Worm (Caenorhabditis elegans) whole organism, L4 larva: ENCODE data around the gene C13A2.1.

Experiments used
- D1046.2 ChIP-seq: fragments of 200-800 bp; sonication (Bioruptor generic); IDR thresholded peaks from 2 replicates; pipeline ENCODE4 v1.3.6; 2022; ENCODE audit warnings: missing genetic modification characterization, missing compliant biosample characterization
- F37D6.2 ChIP-seq: sonication (generic microtip); optimal IDR thresholded peaks from 2 replicates; lab custom pipeline; 2016; ENCODE audit warnings: mild to moderate bottlenecking, missing genetic modification characterization, missing compliant biosample characterization
- F44E2.7 ChIP-seq: fragments of 200-800 bp; sonication (Bioruptor generic); IDR thresholded peaks from 2 replicates; pipeline ENCODE4 v2.1.2; 2022; ENCODE audit warnings: missing genetic modification characterization, missing compliant biosample characterization
- T26A8.4 ChIP-seq: fragments of 200-800 bp; sonication (Bioruptor generic); IDR thresholded peaks from 2 replicates; pipeline ENCODE4 v1.3.6; 2022; ENCODE audit warnings: missing genetic modification characterization, missing compliant biosample characterization
- ZK546.5 ChIP-seq, 2 experiments: sonication (generic microtip); optimal IDR thresholded peaks; 2 replicates each; lab custom pipeline; 2017; ENCODE audit warnings: missing biosample characterization in 2 of 2, missing genetic modification characterization in 2 of 2
- arid-1 ChIP-seq: fragments of 200-800 bp; sonication (Bioruptor generic); conservative IDR thresholded peaks from 2 replicates; pipeline ENCODE4 v1.3.6; 2022; ENCODE audit warnings: missing genetic modification reagents, missing genetic modification characterization, missing compliant biosample characterization
- ceh-62 ChIP-seq: sonication (generic microtip); optimal IDR thresholded peaks from 2 replicates; lab custom pipeline; 2017; ENCODE audit warnings: missing biosample characterization, missing genetic modification characterization
- ceh-82 ChIP-seq: sonication (generic microtip); optimal IDR thresholded peaks from 2 replicates; lab custom pipeline; 2017; ENCODE audit warnings: missing biosample characterization, missing genetic modification characterization
- dmd-9 ChIP-seq: fragments of 200-800 bp; sonication (Bioruptor generic); IDR thresholded peaks from 2 replicates; pipeline ENCODE4 v1.3.6; 2022; ENCODE audit warnings: missing genetic modification reagents, missing genetic modification characterization, missing compliant biosample characterization
- dpl-1 ChIP-seq: fragments of 150-350 bp; optimal IDR thresholded peaks from 2 replicates; lab custom pipeline; 2014; ENCODE audit warnings: missing biosample characterization, missing genetic modification reagents, missing genetic modification characterization
- madf-9 ChIP-seq: fragments of 200-800 bp; sonication (Bioruptor generic); conservative IDR thresholded peaks from 2 replicates; pipeline ENCODE4 v1.3.6; 2022; ENCODE audit warnings: missing genetic modification reagents, missing genetic modification characterization, missing compliant biosample characterization
- mes-2 ChIP-seq: sonication (generic microtip); optimal IDR thresholded peaks from 2 replicates; lab custom pipeline; 2016; ENCODE audit warnings: missing genotype, mild to moderate bottlenecking, missing genetic modification characterization, missing compliant biosample characterization; ENCODE audit not compliant: poor library complexity, severe bottlenecking
- mxl-2 ChIP-seq: fragments of 200-800 bp; sonication (Bioruptor generic); conservative IDR thresholded peaks from 2 replicates; pipeline ENCODE4 v1.3.6; 2022; ENCODE audit warnings: missing genetic modification reagents, missing genetic modification characterization, missing compliant biosample characterization
- nhr-237 ChIP-seq: sonication (generic microtip); optimal IDR thresholded peaks from 2 replicates; lab custom pipeline; 2017; ENCODE audit warnings: missing biosample characterization, missing genetic modification characterization
- sdz-12 ChIP-seq: fragments of 200-800 bp; sonication (Bioruptor generic); optimal IDR thresholded peaks from 2 replicates; lab custom pipeline; 2018; ENCODE audit warnings: mild to moderate bottlenecking, missing genetic modification characterization, missing compliant biosample characterization
- snpc-1.2 ChIP-seq: fragments of 200-800 bp; sonication (Bioruptor generic); IDR thresholded peaks from 2 replicates; pipeline ENCODE4 v1.3.6; 2022; ENCODE audit warnings: missing genetic modification reagents, missing genetic modification characterization, missing compliant biosample characterization
- tag-97 ChIP-seq: fragments of 200-800 bp; sonication (Bioruptor generic); IDR thresholded peaks from 2 replicates; pipeline ENCODE4 v1.3.6; 2022; ENCODE audit warnings: missing genetic modification characterization, missing compliant biosample characterization
- unc-130 ChIP-seq: sonication (generic microtip); optimal IDR thresholded peaks from 2 replicates; lab custom pipeline; 2016; ENCODE audit warnings: missing genetic modification reagents, missing genetic modification characterization, missing compliant biosample characterization
- unc-39 ChIP-seq: sonication (generic microtip); optimal IDR thresholded peaks from 2 replicates; lab custom pipeline; 2017; ENCODE audit warnings: missing biosample characterization, missing genetic modification characterization
- unc-62 ChIP-seq, 3 experiments: fragments of 150-350 bp in 1 of 3; sonication (generic microtip); optimal IDR thresholded peaks in 2 of 3; peaks in 1 of 3; 1 replicate in 1 of 3; 2 replicates in 2 of 3; lab custom pipeline; 2014 to 2017; ENCODE audit warnings: missing biosample characterization in 3 of 3, missing genetic modification characterization in 3 of 3, missing genetic modification reagents in 3 of 3, missing genotype in 1 of 3

C13A2.1 gene

ce11 chrV:7339831-7340230 lies 51.0 kb downstream of the C13A2.1 start, which contains the start of gene srh-187:
TSS of gene srh-187 (minus strand) at chrV:7339931.
- TF ChIP-seq nhr-237 (tag; lab: Kevin White, UChicago) (no peak), sdz-12 (GFP tag; lab: Kevin White, UChicago) (no peak), D1046.2 (GFP tag; lab: Robert Waterston, UW) (no peak), ZK546.5 (tag; optimal IDR thresholded peaks at IDR 0.05; lab: Kevin White, UChicago) (no peak), T26A8.4 (GFP tag; lab: Robert Waterston, UW) (no peak), dpl-1 (GFP tag; lab: Kevin White, UChicago) (no peak), unc-39 (no peak), tag-97 (GFP tag; lab: Robert Waterston, UW) (no peak), madf-9 (GFP tag; lab: Robert Waterston, UW) (no peak), unc-130 (GFP tag; lab: Kevin White, UChicago) (no peak), F44E2.7 (GFP tag; lab: Robert Waterston, UW) (no peak), dmd-9 (no peak), F37D6.2 (tag; lab: Kevin White, UChicago) (no peak), arid-1 (GFP tag; lab: Robert Waterston, UW) (no peak), mes-2 (tag; lab: Kevin White, UChicago) (no peak), ceh-82 (tag; lab: Kevin White, UChicago) (no peak), mxl-2 (GFP tag; lab: Robert Waterston, UW) (no peak), unc-62 (GFP tag; optimal IDR thresholded peaks at IDR 0.05 in 1 of 2; lab: Kevin White, UChicago) (no peak), unc-62 (tag; optimal IDR thresholded peaks at IDR 0.05; lab: Kevin White, UChicago) (no peak), snpc-1.2 (no peak), ceh-62 (tag; lab: Kevin White, UChicago) (no peak)
- TF ChIP-seq, all 104 proteins: peak for 0
